Worm (Caenorhabditis elegans): ENCODE measurements around the gene ran-3.

DNA sequence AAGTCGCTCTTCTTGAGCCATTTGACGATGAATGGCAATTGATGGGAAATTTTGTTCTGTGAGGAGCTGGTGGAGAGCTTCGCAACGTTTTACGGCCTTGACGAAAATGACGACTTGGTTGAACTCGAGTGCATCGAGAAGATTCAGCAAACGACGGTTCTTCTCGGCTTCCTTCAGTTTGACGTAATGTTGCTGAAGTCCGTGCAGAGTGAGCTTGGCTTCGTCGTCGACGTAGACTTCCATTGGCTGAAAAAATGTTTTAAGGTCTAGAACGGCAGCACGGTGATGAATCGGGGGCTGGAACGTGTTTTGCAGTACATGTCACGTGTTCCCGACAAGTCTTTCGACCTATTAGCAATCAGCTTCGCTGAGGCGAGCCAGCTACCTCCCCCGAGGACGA is 2.6 kb upstream of the ran-3 start:
- TF ChIP-seq ceh-83 (GFP tag; optimal IDR thresholded peaks at IDR 0.05) (no peak), nhr-12 (tag; optimal IDR thresholded peaks at IDR 0.05) (no peak), mab-5 (tag; optimal IDR thresholded peaks at IDR 0.05) (no peak)
